Fruit fly (Drosophila melanogaster): ENCODE results near the gene Setd3.
A peak's percentile ranks its signal among the peaks of the same experiment; 100 is the strongest.

Setd3 gene

dm6 chrX:6990105-6990504 is 21.6 kb upstream of the Setd3 start (continued):
- TF ChIP-seq Meics (GFP tag; optimal IDR thresholded peaks at IDR 0.05) = no peak
- TF ChIP-seq GATAe (GFP tag; conservative IDR thresholded peaks at IDR 0.05) = no peak
- no peak for TF ChIP-seq bcd (GFP tag; optimal IDR thresholded peaks at IDR 0.05)
- TF ChIP-seq Bteb2 (GFP tag; optimal IDR thresholded peaks at IDR 0.05) = no peak
- TF ChIP-seq CG18262 (tag; optimal IDR thresholded peaks at IDR 0.05) = peak; percentile 29
- TF ChIP-seq E2f2 (GFP tag; IDR thresholded peaks at IDR 0.05) = no peak
- TF ChIP-seq CG4820 (GFP tag; optimal IDR thresholded peaks at IDR 0.05) = no peak
- TF ChIP-seq usp (GFP tag; optimal IDR thresholded peaks at IDR 0.05) = no peak
- TF ChIP-seq row (GFP tag; IDR thresholded peaks at IDR 0.05) = peak; percentile 45
- no peak for TF ChIP-seq crc (GFP tag; optimal IDR thresholded peaks at IDR 0.05)
- TF ChIP-seq CG3838 (GFP tag; optimal IDR thresholded peaks at IDR 0.05) = no peak
- TF ChIP-seq CG2875 (GFP tag; optimal IDR thresholded peaks at IDR 0.05) = no peak
- no peak for TF ChIP-seq gsb (GFP tag; IDR thresholded peaks at IDR 0.05)
- TF ChIP-seq gfzf (GFP tag; optimal IDR thresholded peaks at IDR 0.05) = no peak
- no peak for TF ChIP-seq CG12659 (GFP tag; optimal IDR thresholded peaks at IDR 0.05)
- TF ChIP-seq CG17829 (tag; optimal IDR thresholded peaks at IDR 0.05) = no peak
- TF ChIP-seq Six4 (GFP tag; optimal IDR thresholded peaks at IDR 0.05) = no peak
- no peak for TF ChIP-seq Awh (GFP tag; IDR thresholded peaks at IDR 0.05)
- no peak for TF ChIP-seq CG15514 (GFP tag; optimal IDR thresholded peaks at IDR 0.05)
- TF ChIP-seq Deaf1 (tag; optimal IDR thresholded peaks at IDR 0.05) = no peak
- TF ChIP-seq CG1024 (GFP tag; IDR thresholded peaks at IDR 0.05) = no peak
- TF ChIP-seq CG16863 (GFP tag; optimal IDR thresholded peaks at IDR 0.05) = no peak
- no peak for TF ChIP-seq CG2129 (GFP tag; IDR thresholded peaks at IDR 0.05; ENCODE audit: partially characterized antibody)
- no peak for TF ChIP-seq toy (GFP tag; IDR thresholded peaks at IDR 0.05)
- peak; percentile 96 for TF ChIP-seq D19A (tag; optimal IDR thresholded peaks at IDR 0.05)
- no peak for TF ChIP-seq CG9609 (GFP tag; optimal IDR thresholded peaks at IDR 0.05)
- no peak for TF ChIP-seq TFAM (GFP tag; optimal IDR thresholded peaks at IDR 0.05)
- TF ChIP-seq dysf (GFP tag; IDR thresholded peaks at IDR 0.05) = no peak
- no peak for TF ChIP-seq cad (GFP tag; optimal IDR thresholded peaks at IDR 0.05)
- no peak for TF ChIP-seq CG4424 (GFP tag; optimal IDR thresholded peaks at IDR 0.05)
- no peak for TF ChIP-seq Mad (GFP tag; optimal IDR thresholded peaks at IDR 0.05)
- TF ChIP-seq Max (GFP tag; optimal IDR thresholded peaks at IDR 0.05) = no peak
- no peak for TF ChIP-seq CG5180 (GFP tag; optimal IDR thresholded peaks at IDR 0.05)
- TF ChIP-seq Fer2 (tag; optimal IDR thresholded peaks at IDR 0.05) = no peak
- no peak for TF ChIP-seq aop (GFP tag; IDR thresholded peaks at IDR 0.05)
- no peak for TF ChIP-seq CG2889 (GFP tag; IDR thresholded peaks at IDR 0.05)
- no peak for TF ChIP-seq crp (GFP tag; optimal IDR thresholded peaks at IDR 0.05)
- TF ChIP-seq CG34224 (GFP tag; IDR thresholded peaks at IDR 0.05; ENCODE audit: partially characterized antibody) = no peak
- TF ChIP-seq vfl (GFP tag; optimal IDR thresholded peaks at IDR 0.05) = no peak
- peak; percentile 20 for TF ChIP-seq lbe (GFP tag; optimal IDR thresholded peaks at IDR 0.05)
- TF ChIP-seq sima (GFP tag; optimal IDR thresholded peaks at IDR 0.05) = no peak
- TF ChIP-seq exex (tag; optimal IDR thresholded peaks at IDR 0.05) = no peak
- no peak for TF ChIP-seq pho (GFP tag; optimal IDR thresholded peaks at IDR 0.05)
- TF ChIP-seq stc (GFP tag; IDR thresholded peaks at IDR 0.05) = no peak
- no peak for TF ChIP-seq hth (optimal IDR thresholded peaks at IDR 0.05)
- no peak for TF ChIP-seq peb (GFP tag; IDR thresholded peaks at IDR 0.05)
- TF ChIP-seq CoRest (tag; optimal IDR thresholded peaks at IDR 0.05) = no peak
- TF ChIP-seq CG17328 (GFP tag; IDR thresholded peaks at IDR 0.05) = no peak
- no peak for TF ChIP-seq CG17186 (GFP tag; optimal IDR thresholded peaks at IDR 0.05)
- no peak for TF ChIP-seq CG32532 (GFP tag; IDR thresholded peaks at IDR 0.05)
- TF ChIP-seq fd102C (GFP tag; optimal IDR thresholded peaks at IDR 0.05) = no peak
- TF ChIP-seq CG1792 (GFP tag; optimal IDR thresholded peaks at IDR 0.05) = no peak
- TF ChIP-seq CG6813 (GFP tag; optimal IDR thresholded peaks at IDR 0.05) = no peak
